Fruit fly (Drosophila melanogaster): ENCODE measurements around the gene Reph.

The Reph gene

dm6 chr2L:3803466-3804143, at the start of gene Reph (continued):
- TF ChIP-seq cad (GFP tag; optimal IDR thresholded peaks at IDR 0.05) = no peak
- TF ChIP-seq H15 (GFP tag; IDR thresholded peaks at IDR 0.05) = no peak
- no peak for TF ChIP-seq Taf1 (GFP tag; IDR thresholded peaks at IDR 0.05)
- TF ChIP-seq CG2199 (GFP tag; IDR thresholded peaks at IDR 0.05) = peak; percentile 59; the same call in 1 of the 3 replicates
- no peak for TF ChIP-seq HLH54F (GFP tag; optimal IDR thresholded peaks at IDR 0.05)
- TF ChIP-seq pros (GFP tag; optimal IDR thresholded peaks at IDR 0.05) = peak; percentile 82
- peak; percentile 53; the same call in 1 of the 3 replicates for TF ChIP-seq CG11456 (GFP tag; IDR thresholded peaks at IDR 0.05)
- peak; percentile 46 for TF ChIP-seq CG12769 (tag; optimal IDR thresholded peaks at IDR 0.05)
- TF ChIP-seq zen2 (GFP tag; IDR thresholded peaks at IDR 0.05; ENCODE audit: partially characterized antibody) = no peak
- TF ChIP-seq CG17802 (tag; optimal IDR thresholded peaks at IDR 0.05) = no peak
- no peak for TF ChIP-seq CG10209 (GFP tag; optimal IDR thresholded peaks at IDR 0.05)
- TF ChIP-seq Deaf1 (tag; optimal IDR thresholded peaks at IDR 0.05) = peak; percentile 45
- TF ChIP-seq B-H2 (GFP tag; optimal IDR thresholded peaks at IDR 0.05) = peak; percentile 59
- TF ChIP-seq Dll (GFP tag; IDR thresholded peaks at IDR 0.05; ENCODE audit: partially characterized antibody) = no peak
- no peak for TF ChIP-seq salm (tag; optimal IDR thresholded peaks at IDR 0.05)
- TF ChIP-seq CG8281 (tag; optimal IDR thresholded peaks at IDR 0.05) = no peak
- no peak for TF ChIP-seq klu (GFP tag; IDR thresholded peaks at IDR 0.05)
- no peak for TF ChIP-seq CG8290 (GFP tag; optimal IDR thresholded peaks at IDR 0.05)
- peak in 1 of 2 experiments; percentile 83 for TF ChIP-seq CG8290 (tag; optimal IDR thresholded peaks at IDR 0.05)
- no peak for TF ChIP-seq dmrt11E (tag; optimal IDR thresholded peaks at IDR 0.05)
- TF ChIP-seq CG18262 (tag; optimal IDR thresholded peaks at IDR 0.05) = no peak
- TF ChIP-seq CG14667 (GFP tag; IDR thresholded peaks at IDR 0.05) = no peak
- no peak for TF ChIP-seq CG2678 (tag; optimal IDR thresholded peaks at IDR 0.05)
- TF ChIP-seq CG9727 (GFP tag; optimal IDR thresholded peaks at IDR 0.05) = no peak
- no peak for TF ChIP-seq CHES-1-like (GFP tag; optimal IDR thresholded peaks at IDR 0.05)
- TF ChIP-seq bbx (GFP tag; IDR thresholded peaks at IDR 0.05; ENCODE audit: partially characterized antibody) = no peak
- TF ChIP-seq tgo (GFP tag; IDR thresholded peaks at IDR 0.05) = no peak
- TF ChIP-seq lov (optimal IDR thresholded peaks at IDR 0.05) = no peak
- TF ChIP-seq lov (GFP tag; IDR thresholded peaks at IDR 0.05) = 0 out of 3 replicates have a peak, but pooled peaks have one; percentile 31
- no peak for TF ChIP-seq CG7839 (tag; optimal IDR thresholded peaks at IDR 0.05)
- TF ChIP-seq D19B (GFP tag; optimal IDR thresholded peaks at IDR 0.05) = no peak
- no peak for TF ChIP-seq Awh (GFP tag; IDR thresholded peaks at IDR 0.05)
- no peak for TF ChIP-seq ind (GFP tag; optimal IDR thresholded peaks at IDR 0.05)
- no peak for TF ChIP-seq danr (GFP tag; IDR thresholded peaks at IDR 0.05)
- TF ChIP-seq ase (GFP tag; IDR thresholded peaks at IDR 0.05) = no peak
- peak; percentile 13; the same call in 1 of the 2 replicates for TF ChIP-seq Oaz (GFP tag; IDR thresholded peaks at IDR 0.05)
- no peak for TF ChIP-seq Ravus (GFP tag; IDR thresholded peaks at IDR 0.05)
- TF ChIP-seq mam (GFP tag; optimal IDR thresholded peaks at IDR 0.05) = no peak
- no peak for TF ChIP-seq sens (GFP tag)
- TF ChIP-seq disco-r (GFP tag; optimal IDR thresholded peaks at IDR 0.05) = no peak
- no peak for TF ChIP-seq Hr39 (optimal IDR thresholded peaks at IDR 0.05)
- peak; percentile 54 for TF ChIP-seq abd-A (tag; optimal IDR thresholded peaks at IDR 0.05)
- TF ChIP-seq CG16863 (GFP tag; optimal IDR thresholded peaks at IDR 0.05) = no peak
- TF ChIP-seq gem (tag; optimal IDR thresholded peaks at IDR 0.05) = no peak
- no peak for TF ChIP-seq B-H1 (GFP tag; IDR thresholded peaks at IDR 0.05)
- no peak for TF ChIP-seq her (GFP tag; optimal IDR thresholded peaks at IDR 0.05)
- no peak for TF ChIP-seq CG12942 (GFP tag; optimal IDR thresholded peaks at IDR 0.05)
- TF ChIP-seq chinmo (GFP tag; IDR thresholded peaks at IDR 0.05; ENCODE audit: partially characterized antibody) = peak; percentile 67; the same call in 1 of the 4 replicates
- TF ChIP-seq Dek (tag; optimal IDR thresholded peaks at IDR 0.05) = no peak
- TF ChIP-seq GATAe (GFP tag; conservative IDR thresholded peaks at IDR 0.05) = no peak
- TF ChIP-seq trem (tag; optimal IDR thresholded peaks at IDR 0.05) = no peak
- no peak for TF ChIP-seq CG4820 (GFP tag; optimal IDR thresholded peaks at IDR 0.05)
